Worm (Caenorhabditis elegans) whole organism, L4 larva: Measurements from ENCODE around the gene cam-1.

Experiments
- F10B5.3 ChIP-seq: sonication (generic microtip); optimal IDR thresholded peaks from 2 replicates; lab custom pipeline; 2016; ENCODE audit warnings: mild to moderate bottlenecking, missing genetic modification characterization, missing compliant biosample characterization
- aha-1 ChIP-seq: fragments of 150-350 bp; peaks from one replicate; lab custom pipeline; 2014; ENCODE audit warnings: missing biosample characterization, missing genetic modification characterization
- ceh-28 ChIP-seq: fragments of 150-350 bp; optimal IDR thresholded peaks from 2 replicates; lab custom pipeline; 2014; ENCODE audit warnings: missing biosample characterization, missing genetic modification reagents, missing genetic modification characterization
- ceh-32 ChIP-seq: sonication (generic microtip); optimal IDR thresholded peaks from 2 replicates; lab custom pipeline; 2016; ENCODE audit warnings: mild to moderate bottlenecking, missing genetic modification characterization, missing compliant biosample characterization; ENCODE audit not compliant: poor library complexity
- ceh-62 ChIP-seq: sonication (generic microtip); optimal IDR thresholded peaks from 2 replicates; lab custom pipeline; 2017; ENCODE audit warnings: missing biosample characterization, missing genetic modification characterization
- ceh-82 ChIP-seq: sonication (generic microtip); optimal IDR thresholded peaks from 2 replicates; lab custom pipeline; 2017; ENCODE audit warnings: missing biosample characterization, missing genetic modification characterization
- daf-8 ChIP-seq: fragments of 200-800 bp; sonication (Bioruptor generic); IDR thresholded peaks from 2 replicates; pipeline ENCODE4 v1.3.6; 2022; ENCODE audit warnings: missing genetic modification characterization, missing compliant biosample characterization
- dmd-6 ChIP-seq: fragments of 200-800 bp; sonication (Bioruptor generic); IDR thresholded peaks from 2 replicates; pipeline ENCODE4 v1.3.6; 2022; ENCODE audit warnings: missing genetic modification reagents, missing genetic modification characterization, missing compliant biosample characterization
- dve-1 ChIP-seq: sonication (generic microtip); optimal IDR thresholded peaks from 2 replicates; lab custom pipeline; 2017; ENCODE audit warnings: antibody characterized with exemption, mild to moderate bottlenecking, missing genetic modification characterization, missing compliant biosample characterization; ENCODE audit not compliant: insufficient read depth
- egl-27 ChIP-seq: sonication (generic microtip); optimal IDR thresholded peaks from 3 replicates; lab custom pipeline; 2017; ENCODE audit warnings: missing biosample characterization, missing genetic modification reagents, missing genetic modification characterization
- fkh-10 ChIP-seq: fragments of 150-350 bp; optimal IDR thresholded peaks from 2 replicates; lab custom pipeline; 2014; ENCODE audit warnings: missing biosample characterization, missing genetic modification reagents, missing genetic modification characterization
- fos-1 ChIP-seq: fragments of 150-350 bp; optimal IDR thresholded peaks from 2 replicates; lab custom pipeline; 2014; ENCODE audit warnings: missing biosample characterization, missing genetic modification characterization
- hlh-11 ChIP-seq: fragments of 200-800 bp; sonication (Bioruptor generic); optimal IDR thresholded peaks from 2 replicates; lab custom pipeline; 2018; ENCODE audit warnings: mild to moderate bottlenecking, missing genetic modification characterization, missing compliant biosample characterization
- hlh-30 ChIP-seq: sonication (generic microtip); optimal IDR thresholded peaks from 2 replicates; lab custom pipeline; 2017; ENCODE audit warnings: antibody characterized with exemption, mild to moderate bottlenecking, missing genetic modification characterization, missing compliant biosample characterization; ENCODE audit not compliant: insufficient read depth
- hmg-1.1 ChIP-seq: fragments of 200-800 bp; sonication (Bioruptor generic); IDR thresholded peaks from 2 replicates; pipeline ENCODE4 v1.3.6; 2022; ENCODE audit warnings: missing genetic modification reagents, missing genetic modification characterization, missing compliant biosample characterization
- lin-38 ChIP-seq: fragments of 200-800 bp; sonication (Bioruptor generic); IDR thresholded peaks from 2 replicates; pipeline ENCODE4 v1.3.6; 2022; ENCODE audit warnings: missing genetic modification reagents, missing genetic modification characterization, missing compliant biosample characterization
- lsy-2 ChIP-seq, 2 experiments: fragments of 150-350 bp in 1 of 2; sonication (generic microtip) in 1 of 2; optimal IDR thresholded peaks; 2 replicates each; lab custom pipeline; 2014 to 2017; ENCODE audit warnings: missing biosample characterization in 2 of 2, missing genetic modification characterization in 2 of 2
- madf-5 ChIP-seq, 2 experiments: fragments of 200-800 bp; sonication (Bioruptor generic); IDR thresholded peaks; 2 replicates each; pipeline ENCODE4 v1.3.6; 2022; ENCODE audit warnings: missing compliant biosample characterization in 2 of 2, missing genetic modification characterization in 2 of 2
- mdl-1 ChIP-seq, 2 experiments: fragments of 150-350 bp in 1 of 2; sonication (generic microtip) in 1 of 2; optimal IDR thresholded peaks; 2 replicates each; lab custom pipeline; 2014 to 2017; ENCODE audit warnings: missing biosample characterization in 2 of 2, missing genetic modification characterization in 2 of 2
- mdt-29 ChIP-seq: fragments of 200-800 bp; sonication (Bioruptor generic); IDR thresholded peaks from 2 replicates; pipeline ENCODE4 v1.3.6; 2022; ENCODE audit warnings: missing genetic modification reagents, missing genetic modification characterization, missing compliant biosample characterization
- mxl-2 ChIP-seq: fragments of 200-800 bp; sonication (Bioruptor generic); conservative IDR thresholded peaks from 2 replicates; pipeline ENCODE4 v1.3.6; 2022; ENCODE audit warnings: missing genetic modification reagents, missing genetic modification characterization, missing compliant biosample characterization
- mxl-3 ChIP-seq: fragments of 200-800 bp; sonication (Bioruptor generic); optimal IDR thresholded peaks from 2 replicates; lab custom pipeline; 2018; ENCODE audit warnings: mild to moderate bottlenecking, missing genetic modification characterization, missing compliant biosample characterization
- nhr-11 ChIP-seq: fragments of 150-350 bp; optimal IDR thresholded peaks from 2 replicates; lab custom pipeline; 2014; ENCODE audit warnings: missing biosample characterization, missing genetic modification characterization
- nhr-111 ChIP-seq: fragments of 200-800 bp; sonication (Bioruptor generic); optimal IDR thresholded peaks from 2 replicates; lab custom pipeline; 2018; ENCODE audit warnings: mild to moderate bottlenecking, missing genetic modification characterization, missing compliant biosample characterization
- nhr-237 ChIP-seq: sonication (generic microtip); optimal IDR thresholded peaks from 2 replicates; lab custom pipeline; 2017; ENCODE audit warnings: missing biosample characterization, missing genetic modification characterization
- nhr-25 ChIP-seq: sonication (generic microtip); optimal IDR thresholded peaks from 2 replicates; lab custom pipeline; 2017; ENCODE audit warnings: missing genetic modification characterization, mild to moderate bottlenecking, missing compliant biosample characterization, antibody characterized with exemption, moderate library complexity, borderline replicate concordance; ENCODE audit not compliant: insufficient read depth
- nhr-28 ChIP-seq: fragments of 150-350 bp; optimal IDR thresholded peaks from 2 replicates; lab custom pipeline; 2014; ENCODE audit warnings: missing biosample characterization, missing genetic modification characterization
- nhr-48 ChIP-seq: sonication (generic microtip); optimal IDR thresholded peaks from 2 replicates; lab custom pipeline; 2016; ENCODE audit warnings: mild to moderate bottlenecking, missing genetic modification characterization, missing compliant biosample characterization
- php-3 ChIP-seq: fragments of 200-800 bp; sonication (Bioruptor generic); IDR thresholded peaks from 2 replicates; pipeline ENCODE4 v1.3.6; 2022; ENCODE audit warnings: missing genetic modification reagents, missing genetic modification characterization, missing compliant biosample characterization
- pqm-1 ChIP-seq: sonication (generic microtip); optimal IDR thresholded peaks from 2 replicates; lab custom pipeline; 2017; ENCODE audit warnings: missing biosample characterization, missing genetic modification characterization
- saeg-2 ChIP-seq: fragments of 200-800 bp; sonication (Bioruptor generic); IDR thresholded peaks from 2 replicates; pipeline ENCODE4 v1.3.6; 2022; ENCODE audit warnings: missing genetic modification reagents, missing genetic modification characterization, missing compliant biosample characterization
- set-16 ChIP-seq: fragments of 200-800 bp; sonication (Bioruptor generic); IDR thresholded peaks from 2 replicates; pipeline ENCODE4 v1.3.6; 2022; ENCODE audit warnings: missing genetic modification reagents, missing genetic modification characterization, missing compliant biosample characterization
- spr-1 ChIP-seq: sonication (generic microtip); optimal IDR thresholded peaks from 2 replicates; lab custom pipeline; 2016; ENCODE audit warnings: mild to moderate bottlenecking, missing genetic modification characterization, missing compliant biosample characterization
- spr-3 ChIP-seq: fragments of 200-800 bp; sonication (Bioruptor generic); optimal IDR thresholded peaks from 2 replicates; lab custom pipeline; 2018; ENCODE audit warnings: mild to moderate bottlenecking, missing genetic modification characterization, missing compliant biosample characterization
- tag-97 ChIP-seq: fragments of 200-800 bp; sonication (Bioruptor generic); IDR thresholded peaks from 2 replicates; pipeline ENCODE4 v1.3.6; 2022; ENCODE audit warnings: missing genetic modification characterization, missing compliant biosample characterization
- tra-1 ChIP-seq: fragments of 200-800 bp; sonication (Bioruptor generic); IDR thresholded peaks from 2 replicates; pipeline ENCODE4 v1.3.6; 2022; ENCODE audit warnings: missing genetic modification reagents, missing genetic modification characterization, missing compliant biosample characterization
- zip-11 ChIP-seq: fragments of 200-800 bp; sonication (Bioruptor generic); IDR thresholded peaks from 2 replicates; pipeline ENCODE4 v1.3.6; 2022; ENCODE audit warnings: missing genetic modification characterization, missing compliant biosample characterization
- zip-2 ChIP-seq: fragments of 150-350 bp; optimal IDR thresholded peaks from 2 replicates; lab custom pipeline; 2014; ENCODE audit warnings: missing biosample characterization, missing genetic modification characterization
- ztf-11 ChIP-seq: fragments of 150-350 bp; optimal IDR thresholded peaks from 2 replicates; lab custom pipeline; 2014; ENCODE audit warnings: missing biosample characterization, missing genetic modification characterization
- ztf-7 ChIP-seq: fragments of 150-350 bp; optimal IDR thresholded peaks from 2 replicates; lab custom pipeline; 2014; ENCODE audit warnings: missing biosample characterization, missing genetic modification characterization

The cam-1 gene

DNA sequence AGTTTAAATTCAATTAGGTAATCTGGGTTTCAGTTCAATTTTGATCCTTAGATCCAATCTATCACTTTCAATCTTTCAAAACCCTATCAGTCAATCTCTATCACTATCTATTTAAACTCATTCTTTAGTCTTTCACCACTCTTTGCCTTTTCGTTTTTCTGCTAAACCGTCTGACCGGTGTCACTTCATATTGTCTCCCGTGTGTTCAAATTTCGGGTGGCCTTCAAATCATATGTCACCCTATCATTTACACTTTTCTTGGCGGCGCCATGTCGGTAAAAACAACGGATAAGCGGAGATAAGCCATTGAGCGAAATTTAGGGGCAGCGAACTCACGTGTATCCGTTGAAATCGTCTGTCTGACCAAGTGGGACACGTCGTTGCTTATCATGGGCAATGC, 33.9 kb upstream of the cam-1 start:
- peak in 1 of 2 experiments; percentile 79 for TF ChIP-seq mdl-1 (tag; optimal IDR thresholded peaks at IDR 0.05; lab: Kevin White, UChicago)
- TF ChIP-seq dmd-6 (GFP tag; lab: Robert Waterston, UW) = peak; percentile 10; the same call in 1 of the 2 replicates
- TF ChIP-seq nhr-25 (tag; lab: Kevin White, UChicago) = peak; percentile 1
- peak; percentile 82 for TF ChIP-seq nhr-28 (tag; lab: Kevin White, UChicago)
- TF ChIP-seq mxl-3 (GFP tag; lab: Kevin White, UChicago) = peak; percentile 83
- no peak for TF ChIP-seq tra-1
- TF ChIP-seq ceh-32 = no peak
- peak; percentile 53 for TF ChIP-seq hlh-11 (tag; lab: Kevin White, UChicago)
- no peak for TF ChIP-seq ztf-11 (tag; lab: Kevin White, UChicago)
- peak; percentile 83 for TF ChIP-seq hlh-30 (tag; lab: Kevin White, UChicago)

- TF ChIP-seq mxl-2 (GFP tag; lab: Robert Waterston, UW) (no peak), fos-1 (tag; lab: Kevin White, UChicago) (no peak), nhr-237 (tag; lab: Kevin White, UChicago) (no peak), lsy-2 (tag; optimal IDR thresholded peaks at IDR 0.05; lab: Kevin White, UChicago) (no peak), ceh-28 (tag; lab: Kevin White, UChicago) (no peak), nhr-28 (tag; lab: Kevin White, UChicago) (no peak), egl-27 (no peak), zip-2 (tag; lab: Kevin White, UChicago) (no peak), F10B5.3 (tag; lab: Kevin White, UChicago) (no peak), ztf-11 (tag; lab: Kevin White, UChicago) (no peak), nhr-48 (tag; lab: Kevin White, UChicago) (no peak), saeg-2 (GFP tag; lab: Robert Waterston, UW) (no peak), spr-1 (no peak), nhr-25 (tag; lab: Kevin White, UChicago) (no peak), lin-38 (no peak), ceh-62 (tag; lab: Kevin White, UChicago) (no peak), set-16 (GFP tag; lab: Robert Waterston, UW) (no peak), daf-8 (GFP tag; lab: Robert Waterston, UW) (no peak), aha-1 (tag; lab: Kevin White, UChicago) (no peak)
These were observed 28.8 kb upstream of the cam-1 start, which contains the start of gene ttll-12 for ce11 chrII:9338859-9339258. Gene ttll-12, plus strand, starts transcription at chrII:9338997.

ce11 chrII:9336651-9337050, 26.5 kb upstream of the cam-1 start:
- TF ChIP-seq zip-2 (tag; lab: Kevin White, UChicago) = no peak
- TF ChIP-seq mxl-3 (GFP tag; lab: Kevin White, UChicago) = peak; percentile 12
- peak; percentile 59; the same call in 1 of the 2 replicates for TF ChIP-seq mdt-29 (GFP tag; lab: Robert Waterston, UW)
- no peak for TF ChIP-seq zip-11 (GFP tag; lab: Robert Waterston, UW)
- no peak for TF ChIP-seq spr-1

ce11 chrII:9333714-9334113, 23.6 kb upstream of the cam-1 start, which contains the start of gene scp-1:
Gene scp-1, plus strand, starts transcription at chrII:9334014.
- TF ChIP-seq spr-3 (GFP tag; lab: Kevin White, UChicago) = no peak
- TF ChIP-seq ceh-28 (tag; lab: Kevin White, UChicago) = peak; percentile 4

ce11 chrII:9333034-9333433, 22.9 kb upstream of the cam-1 start:
- TF ChIP-seq hmg-1.1 = no peak
- TF ChIP-seq dve-1 = no peak
- TF ChIP-seq php-3 (GFP tag; lab: Robert Waterston, UW) = no peak
- TF ChIP-seq spr-1 = no peak
- no peak for TF ChIP-seq pqm-1 (tag; lab: Kevin White, UChicago)
- TF ChIP-seq nhr-111 = no peak
- no peak for TF ChIP-seq fkh-10 (GFP tag; lab: Kevin White, UChicago)
- no peak for TF ChIP-seq spr-3 (GFP tag; lab: Kevin White, UChicago)
- no peak for TF ChIP-seq tag-97 (GFP tag; lab: Robert Waterston, UW)
- no peak for TF ChIP-seq ceh-82 (tag; lab: Kevin White, UChicago)
- TF ChIP-seq zip-11 (GFP tag; lab: Robert Waterston, UW) = no peak
- TF ChIP-seq ztf-7 (tag; lab: Kevin White, UChicago) = no peak
- TF ChIP-seq madf-5 (GFP tag; IDR thresholded peaks at IDR 0.05; lab: Robert Waterston, UW) = no peak
- no peak for TF ChIP-seq nhr-11 (tag; lab: Kevin White, UChicago)
- TF ChIP-seq, all 104 proteins: peak for 0
